Worm (Caenorhabditis elegans): ENCODE data around the gene C23H5.12.

- TF ChIP-seq tra-4 (tag; optimal IDR thresholded peaks at IDR 0.05) (no peak), scrt-1 (GFP tag; IDR thresholded peaks at IDR 0.05) (no peak), pes-1 (GFP tag; IDR thresholded peaks at IDR 0.05) (no peak), ama-1 (optimal IDR thresholded peaks at IDR 0.05) (no peak), tbx-37 (GFP tag; conservative IDR thresholded peaks at IDR 0.05) (no peak), hmg-4 (GFP tag; optimal IDR thresholded peaks at IDR 0.05) (no peak)
Measured at ce11 chrIV:2102793-2103192, 30.5 kb upstream of the C23H5.12 start, which contains the start of gene C23H5.15.
